Fruit fly (Drosophila melanogaster): ENCODE results near the gene CG5909.

CG5909 gene

DNA sequence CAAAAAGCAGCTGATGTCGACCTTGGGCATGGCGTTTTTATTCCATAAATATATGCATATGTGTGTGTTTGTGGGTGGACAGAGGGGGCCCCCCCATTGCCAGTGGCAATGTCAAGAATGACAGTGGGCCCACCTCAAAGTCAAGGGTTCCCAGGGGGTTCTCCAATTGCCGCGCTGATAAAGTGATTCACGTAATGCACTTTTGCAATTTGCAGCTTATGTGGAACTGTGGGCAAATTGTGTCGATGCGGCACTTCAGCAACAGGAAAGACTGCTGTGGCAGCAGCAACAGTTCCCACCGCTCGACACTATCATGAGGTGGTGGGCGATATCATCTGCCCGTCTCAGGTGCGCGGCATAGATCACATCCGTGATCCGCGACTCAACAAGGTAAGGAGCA lies 7.0 kb upstream of the CG5909 start:
- TF ChIP-seq CG13204 (GFP tag; optimal IDR thresholded peaks at IDR 0.05) (no peak), CG14655 (GFP tag; optimal IDR thresholded peaks at IDR 0.05) (no peak), CG9948 (tag; optimal IDR thresholded peaks at IDR 0.05) (no peak), fd96Ca (GFP tag; IDR thresholded peaks at IDR 0.05) (no peak), CG8159 (tag; optimal IDR thresholded peaks at IDR 0.05) (no peak), D1 (tag; optimal IDR thresholded peaks at IDR 0.05) (no peak), Ets98B (GFP tag; IDR thresholded peaks at IDR 0.05) (no peak), Pif1A (GFP tag; optimal IDR thresholded peaks at IDR 0.05) (no peak), CG4496 (GFP tag; IDR thresholded peaks at IDR 0.05) (no peak)

- no peak for TF ChIP-seq CG14655 (GFP tag; optimal IDR thresholded peaks at IDR 0.05)
- peak; percentile 32; the same call in 1 of the 2 replicates for TF ChIP-seq Ets98B (GFP tag; IDR thresholded peaks at IDR 0.05)
- 0 out of 3 replicates have a peak, but pooled peaks have one; percentile 15 for TF ChIP-seq CG4496 (GFP tag; IDR thresholded peaks at IDR 0.05)
These were observed 3.1 kb upstream of the CG5909 start, which contains the start of gene grass for dm6 chr3R:27157814-27158213. grass (plus strand) TSS chr3R:27157948.

dm6 chr3R:27159870-27160269 lies 1.1 kb upstream of the CG5909 start:
- TF ChIP-seq CG8159 (tag; optimal IDR thresholded peaks at IDR 0.05) (no peak), CG12605 (GFP tag; IDR thresholded peaks at IDR 0.05) (no peak), rn (GFP tag; IDR thresholded peaks at IDR 0.05) (no peak), Ets98B (GFP tag; IDR thresholded peaks at IDR 0.05) (no peak), fd96Ca (GFP tag; IDR thresholded peaks at IDR 0.05) (no peak), Snoo (tag; optimal IDR thresholded peaks at IDR 0.05) (no peak), EcR (GFP tag; optimal IDR thresholded peaks at IDR 0.05) (no peak), CG34367 (tag; optimal IDR thresholded peaks at IDR 0.05) (no peak)

- TF ChIP-seq Pif1A (GFP tag; optimal IDR thresholded peaks at IDR 0.05) (no peak), Snoo (tag; optimal IDR thresholded peaks at IDR 0.05) (no peak), CG15710 (tag; optimal IDR thresholded peaks at IDR 0.05) (no peak), EcR (GFP tag; optimal IDR thresholded peaks at IDR 0.05) (no peak), CG8301 (tag; optimal IDR thresholded peaks at IDR 0.05) (no peak)
These were observed 1.9 kb downstream of the CG5909 start, which contains the start of gene ppk31 for dm6 chr3R:27162824-27163223. ppk31 (plus strand) TSS chr3R:27163124.

DNA sequence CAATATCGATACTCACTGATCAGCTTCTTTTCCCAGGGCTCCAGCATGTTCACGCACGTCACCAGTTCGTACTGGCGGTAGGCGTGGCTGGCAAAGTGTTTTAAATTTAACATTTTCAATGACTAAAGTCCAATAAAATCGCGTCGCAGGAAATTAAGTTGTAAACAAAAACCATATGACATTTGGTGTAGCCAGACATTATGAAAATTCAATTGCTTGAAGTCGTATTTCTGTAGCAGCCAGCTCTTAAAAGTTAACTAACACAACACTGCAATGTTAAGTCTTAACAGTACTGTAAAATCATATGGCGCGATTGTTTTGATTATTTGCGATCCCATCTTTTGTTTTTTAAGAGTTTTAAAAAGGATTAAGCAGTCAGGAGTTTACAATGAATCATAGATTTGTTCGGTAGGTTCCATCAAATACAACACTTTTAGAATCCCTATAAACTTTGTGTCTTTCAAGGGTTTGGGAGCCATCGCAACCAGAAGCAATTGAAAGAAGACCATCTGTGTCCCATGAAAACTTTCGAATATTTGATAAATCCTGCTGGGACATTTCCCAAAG lies 4.5 kb downstream of the CG5909 start, which contains the start of the genes CG34293 and spn-D:
CG34293 (minus strand) TSS at position 160 of the 567 bp plus-strand sequence.
spn-D (plus strand) TSS at position 301 of the 567 bp plus-strand sequence.
- no peak for TF ChIP-seq gl (tag; optimal IDR thresholded peaks at IDR 0.05)
- no peak for TF ChIP-seq CG10348 (GFP tag; IDR thresholded peaks at IDR 0.05)
- no peak for TF ChIP-seq CG17806 (tag; optimal IDR thresholded peaks at IDR 0.05)
- no peak for TF ChIP-seq CG9948 (tag; optimal IDR thresholded peaks at IDR 0.05)
- TF ChIP-seq CG15710 (tag; optimal IDR thresholded peaks at IDR 0.05): no peak
- no peak for TF ChIP-seq Pif1A (GFP tag; optimal IDR thresholded peaks at IDR 0.05)
- no peak for TF ChIP-seq CG12605 (GFP tag; IDR thresholded peaks at IDR 0.05)
- no peak for TF ChIP-seq Ets98B (GFP tag; IDR thresholded peaks at IDR 0.05)

- TF ChIP-seq CG9948 (tag; optimal IDR thresholded peaks at IDR 0.05): peak; percentile 79
- TF ChIP-seq D1 (tag; optimal IDR thresholded peaks at IDR 0.05): no peak
- no peak for TF ChIP-seq CG10348 (GFP tag; IDR thresholded peaks at IDR 0.05)
- peak; percentile 82 for TF ChIP-seq rn (GFP tag; IDR thresholded peaks at IDR 0.05)
- TF ChIP-seq fd96Ca (GFP tag; IDR thresholded peaks at IDR 0.05): peak; percentile 86
- peak; percentile 78 for TF ChIP-seq Pif1B (GFP tag; optimal IDR thresholded peaks at IDR 0.05)
- TF ChIP-seq EcR (GFP tag; optimal IDR thresholded peaks at IDR 0.05): no peak
- TF ChIP-seq CG8301 (tag; optimal IDR thresholded peaks at IDR 0.05): peak; percentile 92
- TF ChIP-seq CG34367 (tag; optimal IDR thresholded peaks at IDR 0.05): peak; percentile 37
- peak; percentile 91 for TF ChIP-seq CG32121 (GFP tag; IDR thresholded peaks at IDR 0.05)
- peak; percentile 94 for TF ChIP-seq Ets98B (GFP tag; IDR thresholded peaks at IDR 0.05)
- peak; percentile 84 for TF ChIP-seq Pif1A (GFP tag; optimal IDR thresholded peaks at IDR 0.05)
- peak; percentile 90 for TF ChIP-seq CG12605 (GFP tag; IDR thresholded peaks at IDR 0.05)
- peak; percentile 70 for TF ChIP-seq CG8159 (tag; optimal IDR thresholded peaks at IDR 0.05)
- peak; percentile 92 for TF ChIP-seq CG4496 (GFP tag; IDR thresholded peaks at IDR 0.05)
- TF ChIP-seq CG14655 (GFP tag; optimal IDR thresholded peaks at IDR 0.05): peak; percentile 92
- TF ChIP-seq CG13204 (GFP tag; optimal IDR thresholded peaks at IDR 0.05): peak; percentile 14
- TF ChIP-seq Snoo (tag; optimal IDR thresholded peaks at IDR 0.05): no peak
- TF ChIP-seq gl (tag; optimal IDR thresholded peaks at IDR 0.05): peak; percentile 45
- TF ChIP-seq CG17806 (tag; optimal IDR thresholded peaks at IDR 0.05): peak; percentile 82
- peak; percentile 57 for TF ChIP-seq CG15710 (tag; optimal IDR thresholded peaks at IDR 0.05)
These were observed 6.4 kb downstream of the CG5909 start for dm6 chr3R:27167350-27167749.

DNA sequence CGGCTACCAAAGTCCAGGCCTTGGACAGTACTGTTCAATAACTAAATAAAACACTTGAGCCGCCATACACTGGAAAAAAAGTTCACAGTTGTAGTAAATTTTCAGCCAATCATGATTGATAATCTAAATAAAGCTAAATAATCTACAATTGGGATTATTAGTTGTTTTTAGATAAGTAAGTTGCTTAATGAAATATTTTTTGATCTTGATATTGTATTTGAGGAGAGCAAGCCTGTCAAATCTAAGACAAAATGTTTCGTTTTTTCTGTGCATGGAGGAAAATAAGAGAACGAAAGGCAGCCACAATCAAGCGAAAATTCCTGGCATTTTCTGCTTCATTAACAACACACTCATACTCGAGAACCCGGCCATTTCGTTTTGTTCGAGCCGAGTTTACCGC lies 10.2 kb downstream of the CG5909 start:
- TF ChIP-seq CG15710 (tag; optimal IDR thresholded peaks at IDR 0.05): peak; percentile 34
- no peak for TF ChIP-seq CG12605 (GFP tag; IDR thresholded peaks at IDR 0.05)
- TF ChIP-seq rn (GFP tag; IDR thresholded peaks at IDR 0.05): no peak
- no peak for TF ChIP-seq CG34367 (tag; optimal IDR thresholded peaks at IDR 0.05)
- peak; percentile 24 for TF ChIP-seq Pif1A (GFP tag; optimal IDR thresholded peaks at IDR 0.05)
- TF ChIP-seq Ets98B (GFP tag; IDR thresholded peaks at IDR 0.05): no peak
- no peak for TF ChIP-seq EcR (GFP tag; optimal IDR thresholded peaks at IDR 0.05)
- TF ChIP-seq CG8301 (tag; optimal IDR thresholded peaks at IDR 0.05): peak; percentile 5
- TF ChIP-seq CG13204 (GFP tag; optimal IDR thresholded peaks at IDR 0.05): no peak
- no peak for TF ChIP-seq D1 (tag; optimal IDR thresholded peaks at IDR 0.05)
- TF ChIP-seq Pif1B (GFP tag; optimal IDR thresholded peaks at IDR 0.05): no peak
- no peak for TF ChIP-seq CG4496 (GFP tag; IDR thresholded peaks at IDR 0.05)
- TF ChIP-seq CG32121 (GFP tag; IDR thresholded peaks at IDR 0.05): no peak
- TF ChIP-seq Snoo (tag; optimal IDR thresholded peaks at IDR 0.05): peak; percentile 19
- TF ChIP-seq CG8159 (tag; optimal IDR thresholded peaks at IDR 0.05): peak; percentile 59
- no peak for TF ChIP-seq CG10348 (GFP tag; IDR thresholded peaks at IDR 0.05)
- TF ChIP-seq CG17806 (tag; optimal IDR thresholded peaks at IDR 0.05): peak; percentile 59
- TF ChIP-seq fd96Ca (GFP tag; IDR thresholded peaks at IDR 0.05): no peak
- TF ChIP-seq CG9948 (tag; optimal IDR thresholded peaks at IDR 0.05): peak; percentile 18
- peak; percentile 31 for TF ChIP-seq gl (tag; optimal IDR thresholded peaks at IDR 0.05)
- peak; percentile 40 for TF ChIP-seq CG14655 (GFP tag; optimal IDR thresholded peaks at IDR 0.05)

Measured in whole organism, pupa.